Worm (Caenorhabditis elegans) whole organism, L3 larva: ENCODE data around the gene lon-8.
A peak's percentile ranks its signal among the peaks of the same experiment; 100 is the strongest.

ENCODE experiments used
- R02D3.7 ChIP-seq: fragments of 150-350 bp; optimal IDR thresholded peaks from 2 replicates; lab custom pipeline; 2014; ENCODE audit warnings: missing biosample characterization, missing genetic modification characterization
- ZK546.5 ChIP-seq: sonication (generic microtip); optimal IDR thresholded peaks from 2 replicates; lab custom pipeline; 2017; ENCODE audit warnings: missing biosample characterization, missing genetic modification characterization
- ama-1 ChIP-seq: fragments of 150-350 bp; optimal IDR thresholded peaks from 2 replicates; lab custom pipeline; 2018
- ceh-82 ChIP-seq: fragments of 150-350 bp; optimal IDR thresholded peaks from 2 replicates; lab custom pipeline; 2014; ENCODE audit warnings: missing biosample characterization, missing genetic modification characterization
- daf-12 ChIP-seq: fragments of 150-350 bp; optimal IDR thresholded peaks from 2 replicates; lab custom pipeline; 2014; ENCODE audit warnings: missing biosample characterization, missing genetic modification reagents, missing genetic modification characterization
- egl-27 ChIP-seq: sonication (generic microtip); optimal IDR thresholded peaks from 4 replicates; lab custom pipeline; 2017; ENCODE audit warnings: missing biosample characterization, missing genetic modification reagents, missing genetic modification characterization
- elt-1 ChIP-seq: fragments of 150-350 bp; optimal IDR thresholded peaks from 2 replicates; lab custom pipeline; 2014; ENCODE audit warnings: missing biosample characterization, missing genetic modification characterization
- fos-1 ChIP-seq: fragments of 150-350 bp; optimal IDR thresholded peaks from 2 replicates; lab custom pipeline; 2014; ENCODE audit warnings: missing biosample characterization, missing genetic modification characterization
- nhr-12 ChIP-seq: fragments of 150-350 bp; optimal IDR thresholded peaks from 2 replicates; lab custom pipeline; 2014; ENCODE audit warnings: missing biosample characterization, missing genetic modification characterization
- nhr-28 ChIP-seq: fragments of 150-350 bp; optimal IDR thresholded peaks from 2 replicates; lab custom pipeline; 2014; ENCODE audit warnings: missing biosample characterization, missing genetic modification characterization
- nhr-76 ChIP-seq: fragments of 150-350 bp; sonication (generic microtip); optimal IDR thresholded peaks from 5 replicates; lab custom pipeline; 2014; ENCODE audit warnings: missing biosample characterization, missing genetic modification characterization
- pha-4 ChIP-seq: fragments of 150-350 bp; optimal IDR thresholded peaks from 2 replicates; lab custom pipeline; 2014; ENCODE audit warnings: missing biosample characterization, missing genetic modification reagents, missing genetic modification characterization
- skn-1 ChIP-seq: fragments of 150-350 bp; optimal IDR thresholded peaks from 2 replicates; lab custom pipeline; 2014; ENCODE audit warnings: missing biosample characterization, missing genetic modification characterization
- unc-62 ChIP-seq: fragments of 150-350 bp; sonication (generic microtip); optimal IDR thresholded peaks from 4 replicates; lab custom pipeline; 2014; ENCODE audit warnings: missing biosample characterization, missing genetic modification reagents, missing genetic modification characterization

DNA sequence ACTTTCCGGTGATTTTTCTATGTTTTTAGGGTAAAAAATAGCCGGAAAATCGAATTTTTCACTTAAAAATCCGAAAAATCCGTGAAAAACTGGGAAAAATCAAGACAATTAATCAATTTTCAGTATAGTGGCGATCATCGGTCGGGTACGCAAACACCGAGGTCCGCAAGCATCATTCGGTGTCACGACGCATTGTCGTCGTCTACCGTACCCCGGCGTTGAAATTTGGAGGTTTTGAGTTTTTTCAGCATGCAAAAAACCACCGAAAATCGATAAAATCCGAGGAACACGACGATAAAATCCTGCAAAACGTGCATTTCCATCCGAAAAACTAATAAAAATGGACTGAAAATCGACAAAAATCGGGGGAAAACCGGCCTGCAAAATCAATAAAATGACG lies 19.4 kb downstream of the lon-8 start:
- TF ChIP-seq pha-4 (tag; lab: Kevin White, UChicago) (peak; percentile 25), ceh-82 (tag; lab: Kevin White, UChicago) (no peak), nhr-28 (no peak), elt-1 (no peak), nhr-12 (tag; lab: Kevin White, UChicago) (no peak), skn-1 (tag; lab: Kevin White, UChicago) (peak; percentile 9), ZK546.5 (tag; lab: Kevin White, UChicago) (no peak), R02D3.7 (no peak), ama-1 (lab: Kevin White, UChicago) (no peak), egl-27 (no peak), daf-12 (tag; lab: Kevin White, UChicago) (no peak), fos-1 (tag; lab: Kevin White, UChicago) (no peak), nhr-76 (no peak), unc-62 (GFP tag; lab: Kevin White, UChicago) (no peak)
